Fruit fly (Drosophila melanogaster) whole organism, embryonic: Measurements from ENCODE around the gene Moca-cyp.
A peak's percentile ranks its signal among the peaks of the same experiment; 100 is the strongest.

Experiments
- Abd-B ChIP-seq: fragments of 200-800 bp; sonication (Bioruptor generic); optimal IDR thresholded peaks from 2 replicates; lab custom pipeline; 2018; ENCODE audit warnings: missing biosample characterization, mild to moderate bottlenecking, missing genetic modification characterization, moderate library complexity
- Adf1 ChIP-seq: fragments of 200-800 bp; sonication (Bioruptor generic); IDR thresholded peaks from 2 replicates; pipeline ENCODE4 v1.3.6; 2022; ENCODE audit warnings: missing biosample characterization, missing genetic modification characterization
- CG10209 ChIP-seq: fragments of 200-800 bp; sonication (Bioruptor generic); optimal IDR thresholded peaks from 3 replicates; lab custom pipeline; 2017; ENCODE audit warnings: missing biosample characterization, mild to moderate bottlenecking, missing genetic modification characterization, missing genetic modification reagents
- CG10274 ChIP-seq: fragments of 200-800 bp; sonication (Bioruptor generic); optimal IDR thresholded peaks from 3 replicates; lab custom pipeline; 2017; ENCODE audit warnings: missing biosample characterization, mild to moderate bottlenecking, missing genetic modification characterization
- CG10321 ChIP-seq: fragments of 200-800 bp; sonication (Bioruptor generic); IDR thresholded peaks from 2 replicates; pipeline ENCODE4 v1.3.6; 2022; ENCODE audit warnings: missing biosample characterization, missing genetic modification characterization
- CG10462 ChIP-seq: fragments of 200-800 bp; sonication (Bioruptor generic); optimal IDR thresholded peaks from 2 replicates; lab custom pipeline; 2016; ENCODE audit warnings: missing biosample characterization, missing genetic modification characterization
- CG11093 ChIP-seq: fragments of 200-800 bp; sonication (Bioruptor generic); IDR thresholded peaks from 3 replicates; pipeline ENCODE4 v1.3.6; 2022; ENCODE audit warnings: missing biosample characterization, missing genetic modification characterization
- CG12071 ChIP-seq: fragments of 200-800 bp; sonication (Bioruptor generic); optimal IDR thresholded peaks from 3 replicates; lab custom pipeline; 2018; ENCODE audit warnings: missing biosample characterization, mild to moderate bottlenecking, missing genetic modification characterization
- CG17328 ChIP-seq: fragments of 200-800 bp; sonication (Bioruptor generic); IDR thresholded peaks from 2 replicates; pipeline ENCODE4 v1.3.6; 2022; ENCODE audit warnings: missing biosample characterization, missing genetic modification characterization
- CG17385 ChIP-seq: fragments of 200-800 bp; sonication (Bioruptor generic); optimal IDR thresholded peaks from 3 replicates; lab custom pipeline; 2018; ENCODE audit warnings: missing biosample characterization, mild to moderate bottlenecking, missing genetic modification characterization
- CG30403 ChIP-seq: fragments of 200-800 bp; sonication (Bioruptor generic); optimal IDR thresholded peaks from 3 replicates; lab custom pipeline; 2016; ENCODE audit warnings: missing biosample characterization, missing genetic modification characterization
- CG30431 ChIP-seq: fragments of 200-800 bp; sonication (Bioruptor generic); optimal IDR thresholded peaks from 2 replicates; lab custom pipeline; 2017; ENCODE audit warnings: missing biosample characterization, missing genetic modification characterization
- CG3407 ChIP-seq: fragments of 200-800 bp; sonication (Bioruptor generic); optimal IDR thresholded peaks from 2 replicates; lab custom pipeline; 2018; ENCODE audit warnings: missing biosample characterization, mild to moderate bottlenecking, missing genetic modification characterization
- CG3838 ChIP-seq: fragments of 200-800 bp; sonication (Bioruptor generic); optimal IDR thresholded peaks from 3 replicates; lab custom pipeline; 2016; ENCODE audit warnings: missing biosample characterization, missing genetic modification characterization
- CG3995 ChIP-seq: fragments of 200-800 bp; sonication (Bioruptor generic); optimal IDR thresholded peaks from 3 replicates; lab custom pipeline; 2016; ENCODE audit warnings: missing biosample characterization, missing genetic modification characterization
- CG4404 ChIP-seq: fragments of 200-800 bp; sonication (Bioruptor generic); IDR thresholded peaks from 2 replicates; pipeline ENCODE4 v1.3.6; 2022; ENCODE audit warnings: missing biosample characterization, missing genetic modification characterization
- CG6765 ChIP-seq: fragments of 200-800 bp; sonication (Bioruptor generic); optimal IDR thresholded peaks from 3 replicates; lab custom pipeline; 2017; ENCODE audit warnings: missing biosample characterization, mild to moderate bottlenecking, missing genetic modification characterization
- CG7963 ChIP-seq: fragments of 200-800 bp; sonication (Bioruptor generic); IDR thresholded peaks from 3 replicates; pipeline ENCODE4 v1.3.6; 2022; ENCODE audit warnings: missing biosample characterization, missing genetic modification characterization; ENCODE audit not compliant: partially characterized antibody
- CG9727 ChIP-seq: fragments of 200-800 bp; sonication (Bioruptor generic); optimal IDR thresholded peaks from 3 replicates; lab custom pipeline; 2017; ENCODE audit warnings: missing biosample characterization, mild to moderate bottlenecking, missing genetic modification characterization
- D19B ChIP-seq: fragments of 200-800 bp; sonication (Bioruptor generic); optimal IDR thresholded peaks from 2 replicates; lab custom pipeline; 2017; ENCODE audit warnings: missing biosample characterization, mild to moderate bottlenecking, missing genetic modification characterization
- Dad ChIP-seq: fragments of 200-800 bp; sonication (Bioruptor generic); optimal IDR thresholded peaks from 3 replicates; lab custom pipeline; 2016; ENCODE audit warnings: missing biosample characterization, missing genetic modification characterization
- Dp ChIP-seq: fragments of 200-800 bp; sonication (Bioruptor generic); optimal IDR thresholded peaks from 2 replicates; lab custom pipeline; 2018; ENCODE audit warnings: missing biosample characterization, mild to moderate bottlenecking, missing genetic modification characterization, moderate library complexity
- GATAe ChIP-seq: fragments of 200-800 bp; sonication (Bioruptor generic); conservative IDR thresholded peaks from 2 replicates; pipeline ENCODE4 v1.3.6; 2022; ENCODE audit warnings: missing biosample characterization, missing genetic modification characterization
- Gug ChIP-seq: fragments of 200-800 bp; sonication (Bioruptor generic); IDR thresholded peaks from 4 replicates; pipeline ENCODE4 v1.3.6; 2022; ENCODE audit warnings: missing biosample characterization, missing genetic modification characterization
- HLH4C ChIP-seq: fragments of 200-800 bp; sonication (Bioruptor generic); IDR thresholded peaks from 3 replicates; pipeline ENCODE4 v1.3.6; 2022; ENCODE audit warnings: missing biosample characterization, missing genetic modification characterization; ENCODE audit not compliant: partially characterized antibody
- Hand ChIP-seq: fragments of 200-800 bp; sonication (Bioruptor generic); optimal IDR thresholded peaks from 2 replicates; lab custom pipeline; 2017; ENCODE audit warnings: mild to moderate bottlenecking, missing biosample characterization, missing genetic modification reagents, missing genetic modification characterization
- Hey ChIP-seq: fragments of 200-800 bp; sonication (Bioruptor generic); optimal IDR thresholded peaks from 3 replicates; lab custom pipeline; 2018; ENCODE audit warnings: missing biosample characterization, mild to moderate bottlenecking, missing genetic modification characterization
- Hr78 ChIP-seq, 2 experiments: fragments of 200-800 bp in 1 of 2; fragments of >200 bp in 1 of 2; sonication (Bioruptor generic) in 1 of 2; optimal IDR thresholded peaks; 2 replicates each; lab custom pipeline; 2017 to 2019; ENCODE audit warnings: missing biosample characterization in 2 of 2, missing genetic modification characterization in 2 of 2, mild to moderate bottlenecking in 1 of 2, moderate library complexity in 1 of 2
- Optix ChIP-seq: fragments of 200-800 bp; sonication (Bioruptor generic); IDR thresholded peaks from 3 replicates; pipeline ENCODE4 v1.3.6; 2022; ENCODE audit warnings: missing biosample characterization, missing genetic modification characterization
- Side ChIP-seq: fragments of 200-800 bp; sonication (Bioruptor generic); optimal IDR thresholded peaks from 2 replicates; lab custom pipeline; 2016; ENCODE audit warnings: missing biosample characterization, missing genetic modification characterization
- Six4 ChIP-seq: fragments of 200-800 bp; sonication (Bioruptor generic); optimal IDR thresholded peaks from 2 replicates; lab custom pipeline; 2016; ENCODE audit warnings: missing biosample characterization, missing genetic modification characterization
- Spps ChIP-seq: fragments of 200-800 bp; sonication (Bioruptor generic); optimal IDR thresholded peaks from 2 replicates; lab custom pipeline; 2018; ENCODE audit warnings: missing biosample characterization, mild to moderate bottlenecking, missing genetic modification characterization
- Sry-δ ChIP-seq: fragments of 200-800 bp; sonication (Bioruptor generic); optimal IDR thresholded peaks from 2 replicates; lab custom pipeline; 2016; ENCODE audit warnings: missing biosample characterization, missing genetic modification characterization
- al ChIP-seq: fragments of 200-800 bp; sonication (Bioruptor generic); IDR thresholded peaks from 2 replicates; pipeline ENCODE4 v1.3.6; 2022; ENCODE audit warnings: missing biosample characterization, missing genetic modification characterization
- ap ChIP-seq: fragments of 200-800 bp; sonication (Bioruptor generic); IDR thresholded peaks from 2 replicates; pipeline ENCODE4 v1.3.6; 2022; ENCODE audit warnings: missing biosample characterization, missing genetic modification characterization
- ems ChIP-seq: fragments of 200-800 bp; sonication (Bioruptor generic); optimal IDR thresholded peaks from 3 replicates; lab custom pipeline; 2016; ENCODE audit warnings: missing biosample characterization, missing genetic modification characterization
- ewg ChIP-seq: fragments of 200-800 bp; sonication (Bioruptor generic); optimal IDR thresholded peaks from 3 replicates; lab custom pipeline; 2017; ENCODE audit warnings: mild to moderate bottlenecking, missing biosample characterization, missing genetic modification reagents, missing genetic modification characterization
- fd64A ChIP-seq: fragments of 200-800 bp; sonication (Bioruptor generic); optimal IDR thresholded peaks from 3 replicates; lab custom pipeline; 2018; ENCODE audit warnings: missing biosample characterization, mild to moderate bottlenecking, missing genetic modification characterization
- ftz-f1 ChIP-seq: fragments of 200-800 bp; sonication (Bioruptor generic); optimal IDR thresholded peaks from 2 replicates; lab custom pipeline; 2016; ENCODE audit warnings: missing biosample characterization, missing genetic modification characterization
- grau ChIP-seq: fragments of 200-800 bp; optimal IDR thresholded peaks from 3 replicates; lab custom pipeline; 2019; ENCODE audit warnings: missing biosample characterization, mild to moderate bottlenecking, missing genetic modification characterization, moderate library complexity
- insv ChIP-seq, 2 experiments: fragments of 200-800 bp; sonication (Bioruptor generic); optimal IDR thresholded peaks; 3 replicates each; lab custom pipeline; 2016 to 2018; ENCODE audit warnings: missing biosample characterization in 2 of 2, missing genetic modification characterization in 2 of 2
- knrl ChIP-seq: fragments of 200-800 bp; sonication (Bioruptor generic); IDR thresholded peaks from 3 replicates; pipeline ENCODE4 v1.3.6; 2022; ENCODE audit warnings: missing biosample characterization, missing genetic modification characterization; ENCODE audit not compliant: partially characterized antibody
- lola ChIP-seq, 3 experiments: fragments of >200 bp in 2 of 3; fragments of 200-800 bp in 1 of 3; sonication (Bioruptor generic) in 1 of 3; optimal IDR thresholded peaks; 2 replicates each; lab custom pipeline; 2017 to 2019; ENCODE audit warnings: missing biosample characterization in 3 of 3, missing genetic modification characterization in 3 of 3, mild to moderate bottlenecking in 1 of 3, moderate library complexity in 1 of 3
- nau ChIP-seq: fragments of 200-800 bp; sonication (Bioruptor generic); optimal IDR thresholded peaks from 3 replicates; lab custom pipeline; 2017; ENCODE audit warnings: missing biosample characterization, mild to moderate bottlenecking, missing genetic modification characterization, missing genetic modification reagents
- pho ChIP-seq: fragments of 200-800 bp; sonication (Bioruptor generic); optimal IDR thresholded peaks from 2 replicates; lab custom pipeline; 2016; ENCODE audit warnings: missing biosample characterization, missing genetic modification characterization
- pita ChIP-seq: fragments of 200-800 bp; sonication (Bioruptor generic); optimal IDR thresholded peaks from 2 replicates; lab custom pipeline; 2017; ENCODE audit warnings: missing biosample characterization, mild to moderate bottlenecking, missing genetic modification characterization
- row ChIP-seq: fragments of 200-800 bp; sonication (Bioruptor generic); IDR thresholded peaks from 3 replicates; pipeline ENCODE4 v1.3.6; 2022; ENCODE audit warnings: missing biosample characterization, missing genetic modification characterization
- seq ChIP-seq: fragments of 200-800 bp; sonication (Bioruptor generic); IDR thresholded peaks from 2 replicates; pipeline ENCODE4 v1.3.6; 2022; ENCODE audit warnings: missing biosample characterization, missing genetic modification characterization
- stwl ChIP-seq: fragments of 200-800 bp; sonication (Bioruptor generic); optimal IDR thresholded peaks from 3 replicates; lab custom pipeline; 2018; ENCODE audit warnings: missing biosample characterization, mild to moderate bottlenecking, missing genetic modification characterization, moderate library complexity
- sug ChIP-seq: fragments of 200-800 bp; optimal IDR thresholded peaks from 2 replicates; lab custom pipeline; 2019; ENCODE audit warnings: missing biosample characterization, mild to moderate bottlenecking, missing genetic modification characterization, moderate library complexity
- tap ChIP-seq: fragments of 200-800 bp; optimal IDR thresholded peaks from 3 replicates; lab custom pipeline; 2019; ENCODE audit warnings: missing biosample characterization, mild to moderate bottlenecking, missing genetic modification characterization, moderate library complexity

The Moca-cyp gene

dm6 chr3R:28327132-28327531, 13.0 kb upstream of the Moca-cyp start:
- TF ChIP-seq al (GFP tag; lab: Robert Waterston, UW) (no peak), CG9727 (peak; percentile 30), CG11093 (GFP tag; lab: Robert Waterston, UW) (no peak), CG17385 (peak; percentile 18), CG17328 (no peak), tap (tag; lab: Kevin White, UChicago) (no peak), CG10321 (GFP tag; lab: Robert Waterston, UW) (no peak), ewg (GFP tag; lab: Kevin White, UChicago) (no peak), CG30403 (peak; percentile 64), Hey (tag; lab: Kevin White, UChicago) (no peak), CG30431 (GFP tag; lab: Kevin White, UChicago) (no peak), stwl (tag; lab: Kevin White, UChicago) (no peak), Hand (GFP tag; lab: Kevin White, UChicago) (no peak), sug (tag; lab: Kevin White, UChicago) (no peak), ap (GFP tag; lab: Robert Waterston, UW) (no peak), Optix (GFP tag; lab: Robert Waterston, UW) (no peak), CG3407 (GFP tag; lab: Kevin White, UChicago) (peak; percentile 19), CG3995 (no peak), Gug (GFP tag; lab: Robert Waterston, UW) (no peak), CG10274 (GFP tag; lab: Kevin White, UChicago) (no peak), CG4404 (GFP tag; lab: Robert Waterston, UW) (no peak), knrl (GFP tag; lab: Robert Waterston, UW) (no peak), pho (GFP tag; lab: Kevin White, UChicago) (peak; percentile 1), Abd-B (GFP tag; lab: Kevin White, UChicago) (peak; percentile 49), HLH4C (GFP tag; lab: Robert Waterston, UW) (no peak), CG6765 (GFP tag; lab: Kevin White, UChicago) (no peak), CG7963 (no peak), D19B (no peak), nau (GFP tag; lab: Kevin White, UChicago) (no peak), ftz-f1 (GFP tag; lab: Kevin White, UChicago) (no peak), grau (tag; lab: Kevin White, UChicago) (peak; percentile 31), Hr78 (GFP tag; optimal IDR thresholded peaks at IDR 0.05; lab: Kevin White, UChicago) (no peak), Dp (GFP tag; lab: Kevin White, UChicago) (no peak), Side (GFP tag; lab: Kevin White, UChicago) (no peak), row (no peak), fd64A (GFP tag; lab: Kevin White, UChicago) (no peak), lola (GFP tag; optimal IDR thresholded peaks at IDR 0.05; lab: Kevin White, UChicago) (no peak), Dad (GFP tag; lab: Kevin White, UChicago) (peak; percentile 7), Adf1 (GFP tag; lab: Robert Waterston, UW) (no peak), insv (GFP tag; optimal IDR thresholded peaks at IDR 0.05; lab: Kevin White, UChicago) (no peak), pita (GFP tag; lab: Kevin White, UChicago) (no peak), Six4 (GFP tag; lab: Kevin White, UChicago) (peak; percentile 3), CG12071 (no peak), CG10209 (GFP tag; lab: Kevin White, UChicago) (peak; percentile 30), seq (GFP tag; lab: Robert Waterston, UW) (no peak), CG10462 (no peak), ems (GFP tag; lab: Kevin White, UChicago) (no peak), Sry-δ (no peak), CG3838 (GFP tag; lab: Kevin White, UChicago) (no peak), GATAe (GFP tag; lab: Robert Waterston, UW) (no peak), Spps (tag; lab: Kevin White, UChicago) (no peak)
